In the genomic region with DNA sequence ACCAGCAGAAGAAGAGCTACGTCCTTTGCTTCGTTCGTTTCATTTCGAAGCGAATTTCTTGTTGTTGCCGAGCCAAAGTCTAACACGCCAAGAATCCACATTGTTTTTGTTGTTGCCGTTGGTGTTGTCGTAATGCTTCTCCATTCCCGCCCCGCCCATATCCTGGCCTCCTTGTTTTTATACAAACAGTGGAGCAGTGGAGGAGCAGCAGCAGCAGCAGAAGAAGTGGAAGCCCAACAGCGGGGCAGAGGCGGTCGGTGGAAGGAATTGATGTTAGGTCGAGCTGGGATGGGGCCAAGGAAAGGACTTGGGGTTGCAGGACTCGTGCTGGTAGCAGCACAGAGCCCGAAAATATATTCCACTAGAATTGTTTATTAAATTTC, we compare ENCODE assay signal across 3 fruit fly cellular contexts.
TF ChIP-seq lines count a peak whose summit lies in the region.

No protein-coding gene starts in this region.

- no peak for TF ChIP-seq CTCF in whole organism, embryonic (GFP tag; optimal IDR thresholded peaks at IDR 0.05; lab: Kevin White, UChicago)

TF ChIP-seq in whole organism, embryonic, 481 proteins besides CTCF, POLR2A, EP300 and RAD21:
- no peak for TF ChIP-seq pnt (GFP tag; optimal IDR thresholded peaks at IDR 0.05; lab: Kevin White, UChicago)
- TF ChIP-seq CG4360 (GFP tag; IDR thresholded peaks at IDR 0.05; lab: Robert Waterston, UW), result peak; percentile 49; the same call in 1 of the 2 replicates
- 0 out of 2 replicates have a peak, but pooled peaks have one; percentile 20 for TF ChIP-seq CG9932 (GFP tag; IDR thresholded peaks at IDR 0.05; lab: Robert Waterston, UW)
- TF ChIP-seq ems (GFP tag; optimal IDR thresholded peaks at IDR 0.05; lab: Kevin White, UChicago), result no peak
- peak; percentile 71 for TF ChIP-seq crol (GFP tag; IDR thresholded peaks at IDR 0.05; lab: Robert Waterston, UW)
- peak; percentile 75 for TF ChIP-seq Adf1 (GFP tag; IDR thresholded peaks at IDR 0.05; lab: Robert Waterston, UW)
- TF ChIP-seq mirr (GFP tag; optimal IDR thresholded peaks at IDR 0.05; lab: Kevin White, UChicago), result peak; percentile 12
- peak; percentile 79 for TF ChIP-seq CG13894 (tag; optimal IDR thresholded peaks at IDR 0.05; lab: Kevin White, UChicago)
- TF ChIP-seq CG2120 (GFP tag; optimal IDR thresholded peaks at IDR 0.05; lab: Kevin White, UChicago), result no peak
- peak; percentile 90 for TF ChIP-seq abd-A (tag; optimal IDR thresholded peaks at IDR 0.05; lab: Kevin White, UChicago)
- no peak for TF ChIP-seq zfh1 (GFP tag; IDR thresholded peaks at IDR 0.05; lab: Robert Waterston, UW)
- no peak for TF ChIP-seq CG1792 (GFP tag; optimal IDR thresholded peaks at IDR 0.05; lab: Kevin White, UChicago)
- TF ChIP-seq ci (GFP tag; IDR thresholded peaks at IDR 0.05; lab: Robert Waterston, UW), result 0 out of 3 replicates have a peak, but pooled peaks have one; percentile 44
- TF ChIP-seq CG1647 (GFP tag; optimal IDR thresholded peaks at IDR 0.05; lab: Kevin White, UChicago), result no peak
- TF ChIP-seq tna (GFP tag; IDR thresholded peaks at IDR 0.05; lab: Robert Waterston, UW; ENCODE audit: partially characterized antibody), result 0 out of 2 replicates have a peak, but pooled peaks have one; percentile 18
- peak; percentile 49; the same call in 1 of the 2 replicates for TF ChIP-seq CG16779 (GFP tag; IDR thresholded peaks at IDR 0.05; lab: Robert Waterston, UW)
- no peak for TF ChIP-seq sc (optimal IDR thresholded peaks at IDR 0.05; lab: Kevin White, UChicago)
- no peak for TF ChIP-seq sc (GFP tag; optimal IDR thresholded peaks at IDR 0.05; lab: Kevin White, UChicago)
- TF ChIP-seq CG12071 (GFP tag; optimal IDR thresholded peaks at IDR 0.05; lab: Kevin White, UChicago), result peak; percentile 17
- peak in 1 of 2 experiments; percentile 1 for TF ChIP-seq Pdp1 (GFP tag; optimal IDR thresholded peaks at IDR 0.05; lab: Kevin White, UChicago)
- TF ChIP-seq Med (GFP tag; lab: Kevin White, UChicago), result peak; percentile 62
- no peak for TF ChIP-seq twi (tag; optimal IDR thresholded peaks at IDR 0.05; lab: Kevin White, UChicago)
- TF ChIP-seq CG8290 (GFP tag; optimal IDR thresholded peaks at IDR 0.05; lab: Kevin White, UChicago), result no peak
- TF ChIP-seq CG8290 (tag; optimal IDR thresholded peaks at IDR 0.05; lab: Kevin White, UChicago), result peak in 1 of 2 experiments; percentile 1
TF ChIP-seq in whole organism, embryonic: peak in this region for 14.

TF ChIP-seq in whole organism, pupa, 21 proteins besides CTCF, POLR2A, EP300 and RAD21:
- peak; percentile 61 for TF ChIP-seq CG13204 (GFP tag; optimal IDR thresholded peaks at IDR 0.05; lab: Kevin White, UChicago)
- TF ChIP-seq Ets98B (GFP tag; IDR thresholded peaks at IDR 0.05; lab: Robert Waterston, UW), result no peak

TF ChIP-seq in whole organism, wandering third instar larva, 38 proteins besides CTCF, POLR2A, EP300 and RAD21:
- TF ChIP-seq Hr83 (GFP tag; optimal IDR thresholded peaks at IDR 0.05; lab: Kevin White, UChicago; ENCODE audit: poor library complexity, severe bottlenecking) (no peak), CrebA (GFP tag; optimal IDR thresholded peaks at IDR 0.05; lab: Kevin White, UChicago; ENCODE audit: borderline replicate concordance) (no peak), Sp1 (GFP tag; optimal IDR thresholded peaks at IDR 0.05; lab: Kevin White, UChicago) (no peak), Dfd (GFP tag; optimal IDR thresholded peaks at IDR 0.05; lab: Kevin White, UChicago) (peak; percentile 10), pan (optimal IDR thresholded peaks at IDR 0.05; lab: Kevin White, UChicago) (no peak)
